Worm (Caenorhabditis elegans): Measurements from ENCODE around the gene copd-1.

The copd-1 gene

ce11 chrIII:6645305-6645704 is 20.5 kb upstream of the copd-1 start:
- TF ChIP-seq mdt-29 (GFP tag; IDR thresholded peaks at IDR 0.05) (no peak), nhr-48 (tag; optimal IDR thresholded peaks at IDR 0.05) (no peak), rbr-2 (tag; optimal IDR thresholded peaks at IDR 0.05) (no peak), fkh-10 (GFP tag; optimal IDR thresholded peaks at IDR 0.05) (peak; percentile 8), ztf-11 (tag; optimal IDR thresholded peaks at IDR 0.05) (no peak), ZK546.5 (tag; optimal IDR thresholded peaks at IDR 0.05) (no peak), lin-13 (GFP tag; optimal IDR thresholded peaks at IDR 0.05) (no peak), ces-1 (GFP tag; optimal IDR thresholded peaks at IDR 0.05) (peak; percentile 49), attf-4 (tag; optimal IDR thresholded peaks at IDR 0.05) (no peak)

- no peak for TF ChIP-seq zfp-3 (GFP tag; conservative IDR thresholded peaks at IDR 0.05)
- no peak for TF ChIP-seq ceh-20 (GFP tag; IDR thresholded peaks at IDR 0.05)
- TF ChIP-seq nhr-10 (tag; optimal IDR thresholded peaks at IDR 0.05) = no peak
- TF ChIP-seq ceh-32 (tag; optimal IDR thresholded peaks at IDR 0.05; ENCODE audit: poor library complexity) = no peak
- TF ChIP-seq saeg-2 (GFP tag; IDR thresholded peaks at IDR 0.05) = no peak
- no peak for TF ChIP-seq ceh-44 (GFP tag; IDR thresholded peaks at IDR 0.05)
- no peak for TF ChIP-seq hmg-1.1 (GFP tag; IDR thresholded peaks at IDR 0.05)
- TF ChIP-seq zip-2 (tag; optimal IDR thresholded peaks at IDR 0.05) = no peak
- TF ChIP-seq rbr-2 (tag; optimal IDR thresholded peaks at IDR 0.05) = no peak
- no peak for TF ChIP-seq dmd-6 (GFP tag; IDR thresholded peaks at IDR 0.05)
- no peak for TF ChIP-seq lsy-2 (tag; optimal IDR thresholded peaks at IDR 0.05)
- no peak for TF ChIP-seq Y5F2A.4 (GFP tag; optimal IDR thresholded peaks at IDR 0.05)
- TF ChIP-seq F37D6.2 (tag; optimal IDR thresholded peaks at IDR 0.05) = no peak
- TF ChIP-seq F44E2.7 (GFP tag; IDR thresholded peaks at IDR 0.05) = no peak
- no peak for TF ChIP-seq F10B5.3 (tag; optimal IDR thresholded peaks at IDR 0.05)
- no peak for TF ChIP-seq dmd-8 (GFP tag; IDR thresholded peaks at IDR 0.05)
- no peak for TF ChIP-seq pha-4 (GFP tag; IDR thresholded peaks at IDR 0.05)
- TF ChIP-seq pha-4 (tag; optimal IDR thresholded peaks at IDR 0.05) = no peak
Observed at ce11 chrIII:6639028-6639427, 14.3 kb upstream of the copd-1 start.

ce11 chrIII:6628769-6629168 is 4.0 kb upstream of the copd-1 start:
- 0 out of 2 replicates have a peak, but pooled peaks have one; percentile 23 for TF ChIP-seq arid-1 (GFP tag; conservative IDR thresholded peaks at IDR 0.05)
- TF ChIP-seq madf-5 (GFP tag; IDR thresholded peaks at IDR 0.05) = 0 out of 4 replicates have a peak, but pooled peaks of 1 of the 2 experiments have one; percentile 53
- 0 out of 2 replicates have a peak, but pooled peaks have one; percentile 59 for TF ChIP-seq dmd-8 (GFP tag; IDR thresholded peaks at IDR 0.05)
- peak; percentile 44; the same call in 1 of the 2 replicates for TF ChIP-seq vab-7 (GFP tag; IDR thresholded peaks at IDR 0.05)
- 0 out of 2 replicates have a peak, but pooled peaks have one; percentile 51 for TF ChIP-seq Y105C5A.15 (GFP tag; IDR thresholded peaks at IDR 0.05)
- TF ChIP-seq lin-38 (GFP tag; IDR thresholded peaks at IDR 0.05) = peak; percentile 70

ce11 chrIII:6627876-6628275 is 3.1 kb upstream of the copd-1 start:
- peak; percentile 82 for TF ChIP-seq lin-38 (GFP tag; IDR thresholded peaks at IDR 0.05)

ce11 chrIII:6626291-6626690 is 1.5 kb upstream of the copd-1 start:
- TF ChIP-seq ceh-44 (GFP tag; IDR thresholded peaks at IDR 0.05) (0 out of 2 replicates have a peak, but pooled peaks have one; percentile 34), lin-38 (GFP tag; IDR thresholded peaks at IDR 0.05) (peak; percentile 61)

- no peak for TF ChIP-seq nhr-111 (GFP tag; optimal IDR thresholded peaks at IDR 0.05)
- TF ChIP-seq zfp-2 (tag; optimal IDR thresholded peaks at IDR 0.05) = no peak
- no peak for TF ChIP-seq nhr-42 (GFP tag; IDR thresholded peaks at IDR 0.05)
- TF ChIP-seq dpl-1 (GFP tag; optimal IDR thresholded peaks at IDR 0.05) = peak; percentile 64
- TF ChIP-seq dmd-9 (GFP tag; IDR thresholded peaks at IDR 0.05) = no peak
- TF ChIP-seq cey-2 (tag; optimal IDR thresholded peaks at IDR 0.05; ENCODE audit: borderline replicate concordance, insufficient read depth) = no peak
- TF ChIP-seq tag-97 (GFP tag; IDR thresholded peaks at IDR 0.05) = no peak
- no peak for TF ChIP-seq dmd-6 (GFP tag; IDR thresholded peaks at IDR 0.05)
- TF ChIP-seq hlh-30 (tag; optimal IDR thresholded peaks at IDR 0.05; ENCODE audit: insufficient read depth) = peak; percentile 42
- TF ChIP-seq ZK546.5 (tag; optimal IDR thresholded peaks at IDR 0.05) = no peak
- TF ChIP-seq lsy-2 (tag; optimal IDR thresholded peaks at IDR 0.05) = peak in 1 of 2 experiments; percentile 78
- TF ChIP-seq hlh-11 (tag; optimal IDR thresholded peaks at IDR 0.05) = peak; percentile 13
- TF ChIP-seq zip-11 (GFP tag; IDR thresholded peaks at IDR 0.05) = no peak
- no peak for TF ChIP-seq daf-12 (tag; optimal IDR thresholded peaks at IDR 0.05)
- no peak for TF ChIP-seq ceh-44 (GFP tag; IDR thresholded peaks at IDR 0.05)
- no peak for TF ChIP-seq fos-1 (tag; optimal IDR thresholded peaks at IDR 0.05)
Observed at ce11 chrIII:6625317-6625716, 545 bp upstream of the copd-1 start.

Measured in whole organism, L4 larva.